Worm (Caenorhabditis elegans) whole organism, early embryonic: ENCODE results near the gene dyf-2.

ENCODE experiments used
- B0310.2 ChIP-seq: sonication (generic microtip); optimal IDR thresholded peaks from 2 replicates; lab custom pipeline; 2016; ENCODE audit warnings: mild to moderate bottlenecking, missing genetic modification characterization, missing compliant biosample characterization
- F13C5.2 ChIP-seq: sonication (generic microtip); optimal IDR thresholded peaks from 2 replicates; lab custom pipeline; 2017; ENCODE audit warnings: mild to moderate bottlenecking, missing genetic modification characterization, inconsistent platforms, missing compliant biosample characterization
- aly-1 ChIP-seq: sonication (generic microtip); optimal IDR thresholded peaks from 2 replicates; lab custom pipeline; 2016; ENCODE audit warnings: missing genetic modification characterization, missing compliant biosample characterization
- ama-1 ChIP-seq: fragments of 150-350 bp; optimal IDR thresholded peaks from 2 replicates; lab custom pipeline; 2014
- ceh-13 ChIP-seq: fragments of 200-800 bp; sonication (Bioruptor generic); optimal IDR thresholded peaks from 2 replicates; lab custom pipeline; 2018; ENCODE audit warnings: mild to moderate bottlenecking, missing genetic modification characterization, missing compliant biosample characterization
- ceh-36 ChIP-seq: sonication (generic microtip); optimal IDR thresholded peaks from 2 replicates; lab custom pipeline; 2016; ENCODE audit warnings: missing genetic modification characterization, inconsistent platforms, missing compliant biosample characterization
- ets-7 ChIP-seq: sonication (generic microtip); optimal IDR thresholded peaks from 2 replicates; lab custom pipeline; 2016; ENCODE audit warnings: missing genotype, missing genetic modification characterization, missing compliant biosample characterization
- flt-1 ChIP-seq: fragments of 200-800 bp; sonication (Bioruptor generic); IDR thresholded peaks from 2 replicates; pipeline ENCODE4 v1.3.6; 2022; ENCODE audit warnings: missing genetic modification characterization, missing compliant biosample characterization
- hmbx-1 ChIP-seq: sonication (generic microtip); optimal IDR thresholded peaks from 2 replicates; lab custom pipeline; 2016; ENCODE audit warnings: mild to moderate bottlenecking, missing genetic modification characterization, missing compliant biosample characterization
- hmg-4 ChIP-seq: fragments of 200-800 bp; sonication (Bioruptor generic); optimal IDR thresholded peaks from 2 replicates; lab custom pipeline; 2018; ENCODE audit warnings: mild to moderate bottlenecking, missing genetic modification characterization, missing compliant biosample characterization
- hnd-1 ChIP-seq: sonication (generic microtip); optimal IDR thresholded peaks from 2 replicates; lab custom pipeline; 2016; ENCODE audit warnings: missing genetic modification characterization, missing compliant biosample characterization
- pes-1 ChIP-seq: fragments of 200-800 bp; sonication (Bioruptor generic); IDR thresholded peaks from 2 replicates; pipeline ENCODE4 v1.3.6; 2022; ENCODE audit warnings: missing genetic modification reagents, missing genetic modification characterization, missing compliant biosample characterization
- scrt-1 ChIP-seq: fragments of 200-800 bp; sonication (Bioruptor generic); IDR thresholded peaks from 2 replicates; pipeline ENCODE4 v1.3.6; 2022; ENCODE audit warnings: missing genetic modification characterization, missing compliant biosample characterization
- sea-1 ChIP-seq: fragments of 200-800 bp; sonication (Bioruptor generic); conservative IDR thresholded peaks from 2 replicates; pipeline ENCODE4 v1.3.6; 2022; ENCODE audit warnings: missing genetic modification characterization, missing compliant biosample characterization
- tbx-11 ChIP-seq: fragments of 200-800 bp; sonication (Bioruptor generic); IDR thresholded peaks from 2 replicates; pipeline ENCODE4 v1.3.6; 2022; ENCODE audit warnings: missing genetic modification characterization, missing compliant biosample characterization
- tbx-37 ChIP-seq: fragments of 200-800 bp; sonication (Bioruptor generic); conservative IDR thresholded peaks from 2 replicates; pipeline ENCODE4 v1.3.6; 2022; ENCODE audit warnings: missing genetic modification reagents, missing genetic modification characterization, missing compliant biosample characterization
- tra-4 ChIP-seq: sonication (generic microtip); optimal IDR thresholded peaks from 2 replicates; lab custom pipeline; 2017; ENCODE audit warnings: missing genetic modification characterization, missing compliant biosample characterization

Gene dyf-2

ce11 chrIII:13667739-13668138, 18.5 kb downstream of the dyf-2 start, which contains the start of gene flp-15:
Gene flp-15, minus strand, starts transcription at chrIII:13667839.
- TF ChIP-seq flt-1 (no peak), hmg-4 (GFP tag; lab: Kevin White, UChicago) (no peak)

ce11 chrIII:13666406-13666805, 19.8 kb downstream of the dyf-2 start:
- TF ChIP-seq F13C5.2 (tag; lab: Kevin White, UChicago) = no peak
- no peak for TF ChIP-seq flt-1
- no peak for TF ChIP-seq hmg-4 (GFP tag; lab: Kevin White, UChicago)
- TF ChIP-seq sea-1 (GFP tag; lab: Robert Waterston, UW) = no peak
- no peak for TF ChIP-seq hnd-1 (tag; lab: Kevin White, UChicago)
- TF ChIP-seq aly-1 (tag; lab: Kevin White, UChicago) = no peak
- TF ChIP-seq hmbx-1 = no peak
- TF ChIP-seq scrt-1 = no peak
- no peak for TF ChIP-seq B0310.2 (tag; lab: Kevin White, UChicago)
- no peak for TF ChIP-seq ets-7 (tag; lab: Kevin White, UChicago)
- no peak for TF ChIP-seq tbx-37 (GFP tag; lab: Robert Waterston, UW)
- TF ChIP-seq ceh-13 (GFP tag; lab: Kevin White, UChicago) = no peak
- no peak for TF ChIP-seq pes-1 (GFP tag; lab: Robert Waterston, UW)

- TF ChIP-seq tra-4 (tag; lab: Kevin White, UChicago) (no peak), ets-7 (tag; lab: Kevin White, UChicago) (no peak), flt-1 (no peak), sea-1 (GFP tag; lab: Robert Waterston, UW) (no peak), ceh-36 (tag; lab: Kevin White, UChicago) (no peak), hmbx-1 (no peak), B0310.2 (tag; lab: Kevin White, UChicago) (no peak), ama-1 (lab: Kevin White, UChicago) (no peak), ceh-13 (GFP tag; lab: Kevin White, UChicago) (no peak), hmg-4 (GFP tag; lab: Kevin White, UChicago) (no peak), hnd-1 (tag; lab: Kevin White, UChicago) (no peak), tbx-11 (GFP tag; lab: Robert Waterston, UW) (no peak), pes-1 (GFP tag; lab: Robert Waterston, UW) (no peak)
These were observed 26.1 kb downstream of the dyf-2 start for ce11 chrIII:13660123-13660522.

ce11 chrIII:13659028-13659427, 27.2 kb downstream of the dyf-2 start:
- TF ChIP-seq tbx-37 (GFP tag; lab: Robert Waterston, UW) (no peak), hnd-1 (tag; lab: Kevin White, UChicago) (no peak), tra-4 (tag; lab: Kevin White, UChicago) (no peak), ama-1 (lab: Kevin White, UChicago) (no peak), tbx-11 (GFP tag; lab: Robert Waterston, UW) (no peak), F13C5.2 (tag; lab: Kevin White, UChicago) (no peak), B0310.2 (tag; lab: Kevin White, UChicago) (no peak), hmbx-1 (no peak), hmg-4 (GFP tag; lab: Kevin White, UChicago) (no peak), ceh-36 (tag; lab: Kevin White, UChicago) (no peak), aly-1 (tag; lab: Kevin White, UChicago) (no peak), pes-1 (GFP tag; lab: Robert Waterston, UW) (no peak)

- TF ChIP-seq sea-1 (GFP tag; lab: Robert Waterston, UW) (no peak), ets-7 (tag; lab: Kevin White, UChicago) (no peak), tbx-37 (GFP tag; lab: Robert Waterston, UW) (no peak), scrt-1 (no peak), F13C5.2 (tag; lab: Kevin White, UChicago) (no peak), pes-1 (GFP tag; lab: Robert Waterston, UW) (no peak), ceh-36 (tag; lab: Kevin White, UChicago) (no peak), hmbx-1 (no peak), hnd-1 (tag; lab: Kevin White, UChicago) (no peak), flt-1 (no peak), aly-1 (tag; lab: Kevin White, UChicago) (no peak), ama-1 (lab: Kevin White, UChicago) (no peak), tra-4 (tag; lab: Kevin White, UChicago) (no peak), hmg-4 (GFP tag; lab: Kevin White, UChicago) (no peak), tbx-11 (GFP tag; lab: Robert Waterston, UW) (no peak), ceh-13 (GFP tag; lab: Kevin White, UChicago) (no peak), B0310.2 (tag; lab: Kevin White, UChicago) (no peak)
These were observed 28.3 kb downstream of the dyf-2 start for ce11 chrIII:13657975-13658374.

- TF ChIP-seq B0310.2 (tag; lab: Kevin White, UChicago) (no peak), tra-4 (tag; lab: Kevin White, UChicago) (no peak), ceh-13 (GFP tag; lab: Kevin White, UChicago) (no peak)
These were observed 29.6 kb downstream of the dyf-2 start for ce11 chrIII:13656680-13657079.

DNA sequence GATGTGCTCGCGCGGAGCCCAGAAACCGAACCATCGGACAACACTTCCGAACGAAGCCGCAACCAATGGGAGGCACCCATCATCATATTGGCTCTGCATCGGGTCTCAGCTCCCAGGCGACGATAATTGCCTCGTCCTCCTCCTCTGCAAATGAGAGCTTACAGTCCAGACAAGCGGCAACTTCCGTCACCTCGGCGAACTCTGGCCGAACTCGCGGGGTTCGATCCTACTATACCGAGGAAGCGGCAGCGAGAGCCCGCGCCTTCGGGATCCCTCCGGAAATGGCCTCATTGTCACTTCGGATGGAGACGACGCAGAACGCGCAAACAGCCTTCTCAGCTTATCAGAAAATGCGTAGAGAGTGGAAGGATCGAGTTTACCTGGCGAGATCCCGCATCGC, 31.3 kb downstream of the dyf-2 start:
- TF ChIP-seq hmg-4 (GFP tag; lab: Kevin White, UChicago) = peak; percentile 14
- TF ChIP-seq pes-1 (GFP tag; lab: Robert Waterston, UW) = no peak

DNA sequence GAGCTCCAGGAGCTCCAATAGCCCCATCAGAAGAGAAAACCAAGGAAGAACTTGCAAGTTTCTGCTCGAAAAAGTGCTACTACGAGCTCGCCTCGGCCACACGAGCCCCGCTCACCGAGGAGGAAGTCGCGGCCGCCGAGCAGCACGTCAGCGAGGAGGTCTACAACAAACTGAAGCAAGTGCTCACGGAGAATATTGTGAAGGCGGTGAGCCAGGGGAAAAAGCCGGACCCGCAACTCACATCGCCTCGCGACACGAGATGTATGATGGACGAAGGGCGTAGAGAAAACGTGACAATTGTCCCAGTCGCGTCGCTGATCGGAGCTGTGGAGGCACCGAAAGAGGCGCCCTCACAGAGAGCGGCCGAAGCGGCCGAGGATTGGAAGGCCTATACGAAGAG, 33.5 kb downstream of the dyf-2 start:
- no peak for TF ChIP-seq ama-1 (lab: Kevin White, UChicago)
- TF ChIP-seq tbx-37 (GFP tag; lab: Robert Waterston, UW) = no peak
- TF ChIP-seq scrt-1 = no peak
- no peak for TF ChIP-seq ets-7 (tag; lab: Kevin White, UChicago)
- no peak for TF ChIP-seq aly-1 (tag; lab: Kevin White, UChicago)
- TF ChIP-seq hnd-1 (tag; lab: Kevin White, UChicago) = no peak
- no peak for TF ChIP-seq hmg-4 (GFP tag; lab: Kevin White, UChicago)
- no peak for TF ChIP-seq ceh-36 (tag; lab: Kevin White, UChicago)
- TF ChIP-seq flt-1 = no peak
- TF ChIP-seq pes-1 (GFP tag; lab: Robert Waterston, UW) = no peak
- no peak for TF ChIP-seq sea-1 (GFP tag; lab: Robert Waterston, UW)
- TF ChIP-seq tbx-11 (GFP tag; lab: Robert Waterston, UW) = no peak
- no peak for TF ChIP-seq F13C5.2 (tag; lab: Kevin White, UChicago)
- no peak for TF ChIP-seq tra-4 (tag; lab: Kevin White, UChicago)
- TF ChIP-seq hmbx-1 = no peak
- TF ChIP-seq ceh-13 (GFP tag; lab: Kevin White, UChicago) = no peak
- no peak for TF ChIP-seq B0310.2 (tag; lab: Kevin White, UChicago)
